Worm (Caenorhabditis elegans) whole organism, mixed stage, embryonic: Measurements from ENCODE around the gene C40C9.3.

Experiments
- ceh-43 ChIP-seq: fragments of 200-800 bp; sonication (Bioruptor generic); optimal IDR thresholded peaks from 2 replicates; lab custom pipeline; 2018; ENCODE audit warnings: mild to moderate bottlenecking, missing genetic modification characterization, moderate library complexity, missing compliant biosample characterization
- mab-5 ChIP-seq: fragments of 150-350 bp; optimal IDR thresholded peaks from 2 replicates; lab custom pipeline; 2014; ENCODE audit warnings: missing biosample characterization, missing genetic modification characterization
- nhr-76 ChIP-seq: sonication (generic microtip); optimal IDR thresholded peaks from 2 replicates; lab custom pipeline; 2017; ENCODE audit warnings: missing biosample characterization, missing genetic modification characterization
- unc-39 ChIP-seq: fragments of 150-350 bp; optimal IDR thresholded peaks from 2 replicates; lab custom pipeline; 2014; ENCODE audit warnings: missing biosample characterization, missing genetic modification characterization
- unc-62 ChIP-seq: fragments of 150-350 bp; optimal IDR thresholded peaks from 2 replicates; lab custom pipeline; 2014; ENCODE audit warnings: missing biosample characterization, missing genetic modification reagents, missing genetic modification characterization

DNA sequence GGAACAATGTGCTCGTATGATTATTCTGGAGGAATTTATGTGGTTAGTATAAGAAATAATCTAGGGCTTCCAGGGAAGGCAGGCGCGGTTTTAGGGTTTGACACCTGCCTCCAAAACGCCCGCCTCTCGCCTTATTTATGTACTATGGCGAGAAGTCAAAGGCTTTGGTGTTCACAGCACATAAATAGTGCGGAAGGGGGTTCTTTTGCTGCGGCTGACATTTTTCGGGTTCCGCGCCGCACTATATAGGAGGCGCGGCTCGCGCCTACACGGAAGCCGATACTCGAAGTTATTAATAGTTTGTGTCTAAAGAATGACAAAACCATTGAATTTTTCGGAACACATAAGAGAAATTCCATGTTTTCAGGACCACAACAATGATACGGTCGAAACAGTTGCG, 42.9 kb downstream of the C40C9.3 start:
- no peak for TF ChIP-seq unc-62 (GFP tag; lab: Kevin White, UChicago)
- TF ChIP-seq ceh-43 (GFP tag; lab: Kevin White, UChicago): no peak
- TF ChIP-seq unc-39 (tag; lab: Kevin White, UChicago): no peak
- TF ChIP-seq nhr-76 (tag; lab: Kevin White, UChicago): no peak
- no peak for TF ChIP-seq mab-5 (tag; lab: Kevin White, UChicago)
